Worm (Caenorhabditis elegans) whole organism, L4/young adult: ENCODE data around the gene ncl-1.

Experiments
- W03F9.2 ChIP-seq: fragments of 150-350 bp; optimal IDR thresholded peaks from 2 replicates; lab custom pipeline; 2014; ENCODE audit warnings: missing biosample characterization, missing genetic modification characterization
- dao-5 ChIP-seq: sonication (generic microtip); optimal IDR thresholded peaks from 2 replicates; lab custom pipeline; 2016; ENCODE audit warnings: missing genotype, missing genetic modification characterization, moderate library complexity, missing compliant biosample characterization
- him-1 ChIP-seq: sonication (generic microtip); optimal IDR thresholded peaks from 2 replicates; lab custom pipeline; 2016; ENCODE audit warnings: missing genotype, missing genetic modification reagents, missing genetic modification characterization, missing compliant biosample characterization

Gene ncl-1

DNA sequence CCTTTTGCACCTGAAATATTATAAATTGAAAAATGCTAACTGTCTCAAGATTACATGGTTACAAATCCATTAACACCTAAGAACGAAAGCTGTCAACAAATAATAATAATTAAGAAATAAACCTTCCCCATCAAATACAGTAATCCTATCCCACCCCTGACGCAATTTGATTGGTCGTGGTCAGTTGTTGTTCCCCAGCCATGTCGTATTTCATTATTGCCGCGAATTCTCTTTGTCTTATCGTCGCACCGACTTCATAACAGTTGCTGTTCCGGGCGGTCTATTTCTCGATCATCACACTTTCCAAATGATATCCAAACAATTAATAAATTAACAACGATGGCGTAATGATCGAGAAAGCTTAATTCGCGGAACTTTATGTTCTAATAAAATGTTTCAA lies 59.0 kb downstream of the ncl-1 start:
- TF ChIP-seq W03F9.2 (no peak), him-1 (tag; lab: Kevin White, UChicago) (no peak), dao-5 (tag; lab: Kevin White, UChicago) (no peak)

DNA sequence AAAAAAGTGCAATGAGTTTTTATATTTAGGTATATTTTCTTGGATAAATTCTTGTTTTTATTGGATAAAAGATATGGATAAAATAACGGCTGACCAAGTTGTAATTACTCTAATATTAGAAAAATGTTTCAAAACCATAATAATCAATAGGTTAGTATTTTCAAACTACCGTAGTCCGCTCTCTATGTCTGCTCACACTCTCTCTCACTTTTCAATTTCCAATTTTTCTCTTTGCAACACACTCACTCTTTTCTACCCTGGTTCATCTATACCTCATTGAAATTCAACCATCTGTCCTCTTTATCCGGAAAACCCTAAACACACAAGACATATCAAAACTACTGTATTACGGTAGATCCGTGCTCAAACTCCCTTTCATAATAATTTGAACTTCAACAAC lies 59.8 kb downstream of the ncl-1 start:
- TF ChIP-seq W03F9.2 = no peak
- TF ChIP-seq him-1 (tag; lab: Kevin White, UChicago) = no peak
- no peak for TF ChIP-seq dao-5 (tag; lab: Kevin White, UChicago)

DNA sequence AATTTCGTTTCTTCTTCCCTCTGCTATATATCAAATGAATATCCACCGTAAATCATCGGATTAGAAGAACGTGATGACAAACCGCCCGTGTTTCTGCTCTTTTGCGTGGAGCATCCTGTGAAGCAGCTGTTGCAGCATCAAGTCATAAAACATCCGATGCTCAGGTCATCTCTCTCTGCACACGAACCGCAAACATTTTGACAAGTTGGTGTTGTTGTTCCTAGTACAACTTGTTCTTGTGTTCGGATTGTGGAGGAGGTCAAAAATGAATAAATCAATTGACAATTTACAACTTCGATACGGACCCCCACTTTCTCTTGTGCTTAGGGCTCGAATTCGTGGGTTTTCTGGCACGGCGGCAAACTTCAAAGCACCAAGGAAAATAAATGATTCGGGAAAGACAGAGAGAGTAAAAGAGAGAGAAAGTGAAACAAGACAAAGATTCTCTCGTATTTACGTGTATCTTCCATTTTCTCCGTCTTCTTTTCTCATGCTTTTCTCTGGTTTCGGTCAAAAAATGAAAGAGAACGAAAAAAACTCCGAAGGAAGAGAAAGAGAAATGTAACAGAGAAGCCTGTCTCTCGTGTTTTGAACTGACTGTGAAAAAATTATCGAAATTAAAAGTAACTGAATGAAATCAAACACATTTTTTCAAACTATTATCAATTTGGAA lies 61.2 kb downstream of the ncl-1 start:
- no peak for TF ChIP-seq him-1 (tag; lab: Kevin White, UChicago)
- no peak for TF ChIP-seq W03F9.2
- TF ChIP-seq dao-5 (tag; lab: Kevin White, UChicago) = no peak

DNA sequence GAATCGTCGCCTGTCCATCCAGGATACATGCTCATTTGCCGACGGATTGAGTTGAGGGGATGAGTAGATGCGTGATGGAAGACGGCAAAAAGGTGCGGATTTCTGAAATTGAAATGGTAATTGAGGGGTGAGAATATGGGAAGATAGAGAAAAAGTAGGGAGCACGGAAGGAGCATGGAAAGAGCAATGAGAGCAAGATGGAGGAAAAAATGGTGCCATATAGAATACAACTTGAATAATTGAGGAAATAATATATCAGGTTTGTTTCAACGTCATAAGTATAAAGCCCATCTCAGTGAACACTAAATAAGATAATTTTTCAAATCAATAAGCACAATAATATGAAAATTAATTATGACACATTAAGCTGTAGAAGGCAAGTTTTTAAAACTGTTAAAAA lies 63.8 kb downstream of the ncl-1 start, which contains the start of gene mab-5:
Gene mab-5, minus strand, starts transcription at position 101 of the 400 bp plus-strand sequence.
- TF ChIP-seq dao-5 (tag; lab: Kevin White, UChicago) (no peak), W03F9.2 (no peak), him-1 (tag; lab: Kevin White, UChicago) (no peak)

DNA sequence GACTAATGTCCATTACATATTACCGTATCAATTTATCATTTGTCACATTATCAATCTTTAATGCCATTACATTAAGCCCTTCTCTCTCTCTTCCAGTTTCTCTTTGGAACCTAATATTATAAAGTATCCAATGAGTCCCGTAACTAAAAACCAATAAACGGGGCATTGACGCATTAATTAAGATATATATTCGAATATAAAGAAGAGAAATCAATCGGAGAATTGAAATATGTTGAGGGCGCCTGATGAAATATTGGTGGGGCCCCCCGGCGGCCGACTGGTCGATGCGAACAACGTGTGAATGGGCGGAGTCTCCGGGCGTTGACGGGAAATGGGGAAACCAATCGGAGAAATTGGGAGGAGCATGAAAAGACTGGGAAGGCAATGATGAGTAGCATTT lies 64.7 kb downstream of the ncl-1 start:
- no peak for TF ChIP-seq dao-5 (tag; lab: Kevin White, UChicago)
- no peak for TF ChIP-seq him-1 (tag; lab: Kevin White, UChicago)
- no peak for TF ChIP-seq W03F9.2
